Worm (Caenorhabditis elegans) whole organism, L3 larva: ENCODE data around the gene C32D5.4.
A peak's percentile ranks its signal among the peaks of the same experiment; 100 is the strongest.

Experiments
- R02D3.7 ChIP-seq: fragments of 150-350 bp; optimal IDR thresholded peaks from 2 replicates; lab custom pipeline; 2014; ENCODE audit warnings: missing biosample characterization, missing genetic modification characterization
- ZK546.5 ChIP-seq: sonication (generic microtip); optimal IDR thresholded peaks from 2 replicates; lab custom pipeline; 2017; ENCODE audit warnings: missing biosample characterization, missing genetic modification characterization
- aly-2 ChIP-seq: fragments of 150-350 bp; optimal IDR thresholded peaks from 2 replicates; lab custom pipeline; 2014; ENCODE audit warnings: missing biosample characterization, missing genetic modification characterization
- ama-1 ChIP-seq: fragments of 150-350 bp; optimal IDR thresholded peaks from 2 replicates; lab custom pipeline; 2018
- ceh-16 ChIP-seq: sonication (generic microtip); optimal IDR thresholded peaks from 2 replicates; lab custom pipeline; 2017; ENCODE audit warnings: missing biosample characterization, missing genetic modification characterization
- ceh-28 ChIP-seq: fragments of 150-350 bp; optimal IDR thresholded peaks from 2 replicates; lab custom pipeline; 2014; ENCODE audit warnings: missing biosample characterization, missing genetic modification reagents, missing genetic modification characterization
- ceh-82 ChIP-seq: fragments of 150-350 bp; optimal IDR thresholded peaks from 2 replicates; lab custom pipeline; 2014; ENCODE audit warnings: missing biosample characterization, missing genetic modification characterization
- ceh-9 ChIP-seq: sonication (generic microtip); optimal IDR thresholded peaks from 2 replicates; lab custom pipeline; 2018; ENCODE audit warnings: missing biosample characterization, missing genetic modification characterization
- daf-12 ChIP-seq: fragments of 150-350 bp; optimal IDR thresholded peaks from 2 replicates; lab custom pipeline; 2014; ENCODE audit warnings: missing biosample characterization, missing genetic modification reagents, missing genetic modification characterization
- egl-27 ChIP-seq: sonication (generic microtip); optimal IDR thresholded peaks from 4 replicates; lab custom pipeline; 2017; ENCODE audit warnings: missing biosample characterization, missing genetic modification reagents, missing genetic modification characterization
- egl-5 ChIP-seq: fragments of 150-350 bp; optimal IDR thresholded peaks from 2 replicates; lab custom pipeline; 2017; ENCODE audit warnings: missing biosample characterization, missing genetic modification reagents, missing genetic modification characterization, inconsistent platforms
- elt-1 ChIP-seq: fragments of 150-350 bp; optimal IDR thresholded peaks from 2 replicates; lab custom pipeline; 2014; ENCODE audit warnings: missing biosample characterization, missing genetic modification characterization
- elt-2 ChIP-seq: sonication (generic microtip); optimal IDR thresholded peaks from 2 replicates; lab custom pipeline; 2016; ENCODE audit warnings: missing genetic modification reagents, mild to moderate bottlenecking, missing genetic modification characterization, missing compliant biosample characterization
- elt-3 ChIP-seq, 3 experiments: fragments of 150-350 bp in 1 of 3; sonication (generic microtip) in 2 of 3; optimal IDR thresholded peaks; 2 replicates in 2 of 3; 4 replicates in 1 of 3; lab custom pipeline; 2014 to 2017; ENCODE audit warnings: missing biosample characterization in 3 of 3, missing genetic modification characterization in 3 of 3
- eor-1 ChIP-seq, 2 experiments: fragments of 150-350 bp; optimal IDR thresholded peaks; 2 replicates each; lab custom pipeline; 2014 to 2018; ENCODE audit warnings: missing biosample characterization in 2 of 2, missing genetic modification characterization in 2 of 2
- fkh-10 ChIP-seq: sonication (generic microtip); optimal IDR thresholded peaks from 2 replicates; lab custom pipeline; 2017; ENCODE audit warnings: missing biosample characterization, missing genetic modification reagents, missing genetic modification characterization
- fkh-2 ChIP-seq: fragments of 150-350 bp; optimal IDR thresholded peaks from 2 replicates; lab custom pipeline; 2014; ENCODE audit warnings: missing biosample characterization, missing genetic modification reagents, missing genetic modification characterization
- fos-1 ChIP-seq: fragments of 150-350 bp; optimal IDR thresholded peaks from 2 replicates; lab custom pipeline; 2014; ENCODE audit warnings: missing biosample characterization, missing genetic modification characterization
- hmg-11 ChIP-seq: sonication (generic microtip); optimal IDR thresholded peaks from 2 replicates; lab custom pipeline; 2016; ENCODE audit warnings: missing genetic modification characterization, missing compliant biosample characterization
- jun-1 ChIP-seq: fragments of 150-350 bp; optimal IDR thresholded peaks from 2 replicates; lab custom pipeline; 2014; ENCODE audit warnings: missing biosample characterization, missing genetic modification reagents, missing genetic modification characterization
- lin-15B ChIP-seq: fragments of 150-350 bp; optimal IDR thresholded peaks from 2 replicates; lab custom pipeline; 2014; ENCODE audit warnings: missing biosample characterization, missing genetic modification characterization
- lin-39 ChIP-seq: fragments of 150-350 bp; optimal IDR thresholded peaks from 2 replicates; lab custom pipeline; 2018; ENCODE audit warnings: missing biosample characterization, missing genetic modification reagents, missing genetic modification characterization
- lsy-12 ChIP-seq: sonication (generic microtip); optimal IDR thresholded peaks from 2 replicates; lab custom pipeline; 2016; ENCODE audit warnings: mild to moderate bottlenecking, missing genetic modification characterization, missing compliant biosample characterization
- mdl-1 ChIP-seq: fragments of 150-350 bp; optimal IDR thresholded peaks from 2 replicates; lab custom pipeline; 2014; ENCODE audit warnings: missing biosample characterization, missing genetic modification characterization
- mml-1 ChIP-seq: fragments of 150-350 bp; sonication (generic microtip); optimal IDR thresholded peaks from 3 replicates; lab custom pipeline; 2014; ENCODE audit warnings: missing biosample characterization, missing genetic modification characterization
- nfya-1 ChIP-seq: sonication (generic microtip); optimal IDR thresholded peaks from 2 replicates; lab custom pipeline; 2017; ENCODE audit warnings: missing genetic modification characterization, mild to moderate bottlenecking, missing compliant biosample characterization, antibody characterized with exemption, moderate library complexity; ENCODE audit not compliant: insufficient read depth
- nhr-11 ChIP-seq: fragments of 150-350 bp; optimal IDR thresholded peaks from 2 replicates; lab custom pipeline; 2014; ENCODE audit warnings: missing biosample characterization, missing genetic modification characterization
- nhr-12 ChIP-seq: fragments of 150-350 bp; optimal IDR thresholded peaks from 2 replicates; lab custom pipeline; 2014; ENCODE audit warnings: missing biosample characterization, missing genetic modification characterization
- nhr-23 ChIP-seq: fragments of 150-350 bp; optimal IDR thresholded peaks from 2 replicates; lab custom pipeline; 2014; ENCODE audit warnings: missing biosample characterization, missing genetic modification reagents, missing genetic modification characterization
- nhr-237 ChIP-seq: fragments of 150-350 bp; optimal IDR thresholded peaks from 2 replicates; lab custom pipeline; 2014; ENCODE audit warnings: missing biosample characterization, missing genetic modification characterization
- nhr-25 ChIP-seq: sonication (generic microtip); optimal IDR thresholded peaks from 2 replicates; lab custom pipeline; 2017; ENCODE audit warnings: missing biosample characterization, missing genetic modification characterization
- nhr-28 ChIP-seq: fragments of 150-350 bp; optimal IDR thresholded peaks from 2 replicates; lab custom pipeline; 2014; ENCODE audit warnings: missing biosample characterization, missing genetic modification characterization
- nhr-43 ChIP-seq: sonication (generic microtip); optimal IDR thresholded peaks from 2 replicates; lab custom pipeline; 2016; ENCODE audit warnings: mild to moderate bottlenecking, missing genetic modification characterization, missing compliant biosample characterization; ENCODE audit not compliant: poor library complexity, severe bottlenecking
- nhr-67 ChIP-seq: fragments of 150-350 bp; optimal IDR thresholded peaks from 2 replicates; lab custom pipeline; 2014; ENCODE audit warnings: missing biosample characterization, missing genetic modification characterization
- nhr-76 ChIP-seq: fragments of 150-350 bp; sonication (generic microtip); optimal IDR thresholded peaks from 5 replicates; lab custom pipeline; 2014; ENCODE audit warnings: missing biosample characterization, missing genetic modification characterization
- nhr-77 ChIP-seq: fragments of 150-350 bp; optimal IDR thresholded peaks from 2 replicates; lab custom pipeline; 2014; ENCODE audit warnings: missing biosample characterization, missing genetic modification characterization
- pha-4 ChIP-seq: fragments of 150-350 bp; optimal IDR thresholded peaks from 2 replicates; lab custom pipeline; 2014; ENCODE audit warnings: missing biosample characterization, missing genetic modification reagents, missing genetic modification characterization
- pqm-1 ChIP-seq: fragments of 150-350 bp; optimal IDR thresholded peaks from 2 replicates; lab custom pipeline; 2017; ENCODE audit warnings: missing biosample characterization, missing genetic modification characterization, inconsistent platforms
- sea-2 ChIP-seq: fragments of 150-350 bp; sonication (generic microtip); optimal IDR thresholded peaks from 4 replicates; lab custom pipeline; 2014; ENCODE audit warnings: missing biosample characterization, missing genetic modification reagents, missing genetic modification characterization
- skn-1 ChIP-seq: fragments of 150-350 bp; optimal IDR thresholded peaks from 2 replicates; lab custom pipeline; 2014; ENCODE audit warnings: missing biosample characterization, missing genetic modification characterization
- snpc-4 ChIP-seq: fragments of 150-350 bp; optimal IDR thresholded peaks from 2 replicates; lab custom pipeline; 2014; ENCODE audit warnings: missing biosample characterization, missing genetic modification characterization
- tbx-2 ChIP-seq: sonication (generic microtip); optimal IDR thresholded peaks from 2 replicates; lab custom pipeline; 2016; ENCODE audit warnings: mild to moderate bottlenecking, missing genetic modification characterization, missing compliant biosample characterization
- unc-39 ChIP-seq: sonication (generic microtip); optimal IDR thresholded peaks from 4 replicates; lab custom pipeline; 2017; ENCODE audit warnings: missing biosample characterization, missing genetic modification characterization
- unc-62 ChIP-seq: fragments of 150-350 bp; sonication (generic microtip); optimal IDR thresholded peaks from 4 replicates; lab custom pipeline; 2014; ENCODE audit warnings: missing biosample characterization, missing genetic modification reagents, missing genetic modification characterization
- zag-1 ChIP-seq: fragments of 150-350 bp; optimal IDR thresholded peaks from 2 replicates; lab custom pipeline; 2014; ENCODE audit warnings: missing biosample characterization, missing genetic modification characterization
- ztf-11 ChIP-seq: fragments of 150-350 bp; optimal IDR thresholded peaks from 2 replicates; lab custom pipeline; 2014; ENCODE audit warnings: missing biosample characterization, missing genetic modification characterization
- ztf-4 ChIP-seq: fragments of 150-350 bp; optimal IDR thresholded peaks from 2 replicates; lab custom pipeline; 2014; ENCODE audit warnings: missing biosample characterization, missing genetic modification characterization

C32D5.4 gene

DNA sequence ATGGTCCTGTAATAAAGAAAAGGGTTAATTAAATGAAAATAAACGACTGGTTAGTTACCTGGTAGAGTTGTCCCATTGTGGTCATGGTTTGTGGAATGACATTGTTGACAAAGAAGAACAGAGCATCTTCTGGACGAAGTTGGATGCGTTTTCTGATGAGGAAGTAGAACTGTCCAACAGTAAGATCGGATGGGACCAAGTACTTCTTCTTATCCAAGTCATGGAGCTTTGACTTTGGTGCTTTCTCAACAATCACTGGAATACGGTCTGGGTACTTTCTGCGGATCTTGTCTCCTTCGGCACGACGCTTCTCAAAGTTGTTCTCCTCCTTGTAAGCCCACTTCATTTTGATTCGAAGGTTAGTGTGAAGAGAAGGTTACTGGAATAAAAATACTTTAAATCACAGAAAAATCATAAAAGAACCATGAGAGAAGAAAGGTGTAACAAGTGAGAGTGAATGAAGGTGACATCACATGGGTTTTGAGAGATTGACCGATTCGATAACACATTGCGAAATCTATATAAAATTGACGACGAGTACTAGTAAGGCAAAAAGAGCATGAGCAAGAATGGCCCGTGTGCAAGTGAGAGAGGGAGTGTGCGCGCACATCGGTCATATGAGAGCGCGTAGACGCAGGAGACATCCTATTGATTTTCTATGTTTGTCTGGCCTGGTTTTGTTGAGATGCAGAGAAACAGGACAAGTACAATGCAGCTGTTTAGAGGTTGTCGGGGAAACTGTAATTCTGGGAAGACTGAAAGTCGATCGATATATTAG lies 24.7 kb upstream of the C32D5.4 start, which contains the start of gene lgg-1:
lgg-1 (minus strand) TSS at position 379 of the 778 bp plus-strand sequence.
- TF ChIP-seq nhr-12 (tag; lab: Kevin White, UChicago) (no peak), lin-15B (tag; lab: Kevin White, UChicago) (peak; percentile 30), ceh-28 (peak; percentile 74), egl-27 (no peak), lin-39 (tag; lab: Kevin White, UChicago) (peak; percentile 40), sea-2 (GFP tag; lab: Kevin White, UChicago) (no peak), mdl-1 (tag; lab: Kevin White, UChicago) (peak; percentile 10), pqm-1 (tag; lab: Kevin White, UChicago) (no peak), ama-1 (peak; percentile 98), snpc-4 (tag; lab: Kevin White, UChicago) (peak; percentile 4), nhr-23 (peak; percentile 9), nhr-43 (tag; lab: Kevin White, UChicago) (peak; percentile 63), lsy-12 (tag; lab: Kevin White, UChicago) (peak; percentile 60), nhr-25 (tag; lab: Kevin White, UChicago) (peak; percentile 83), eor-1 (tag; optimal IDR thresholded peaks at IDR 0.05; lab: Kevin White, UChicago) (no peak), elt-1 (tag; lab: Kevin White, UChicago) (no peak), nfya-1 (peak; percentile 73), egl-5 (tag; lab: Kevin White, UChicago) (peak; percentile 29), jun-1 (peak; percentile 70), pha-4 (tag; lab: Kevin White, UChicago) (peak; percentile 71)

DNA sequence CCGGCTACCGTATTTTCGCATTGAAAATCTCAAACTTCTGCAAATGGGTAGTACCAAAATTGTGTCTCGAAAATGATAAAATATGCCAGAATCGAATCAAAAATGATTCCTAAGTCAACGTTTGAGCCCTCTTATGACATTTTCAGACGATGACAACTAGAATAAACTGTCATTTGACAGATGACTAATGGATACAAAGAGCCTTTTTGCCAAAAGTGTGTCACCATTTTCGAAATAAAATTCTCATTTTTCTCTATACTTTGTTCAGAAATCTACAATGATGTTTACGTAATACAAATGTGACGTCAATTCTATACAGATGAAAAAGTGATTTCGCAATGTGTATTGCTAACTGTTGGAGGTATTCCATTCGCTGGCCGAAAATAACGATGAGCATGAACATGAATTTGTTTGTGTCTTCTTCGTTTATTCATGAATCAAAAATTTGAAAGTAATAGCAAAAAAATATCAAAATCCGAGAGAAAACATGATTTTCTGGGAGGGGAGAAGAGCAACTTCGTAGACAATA lies 23.7 kb upstream of the C32D5.4 start:
- TF ChIP-seq nhr-23: peak; percentile 89
- TF ChIP-seq unc-39 (tag; lab: Kevin White, UChicago): no peak
- no peak for TF ChIP-seq ZK546.5 (tag; lab: Kevin White, UChicago)
- no peak for TF ChIP-seq sea-2 (GFP tag; lab: Kevin White, UChicago)
- TF ChIP-seq fos-1: peak; percentile 12
- no peak for TF ChIP-seq eor-1 (tag; optimal IDR thresholded peaks at IDR 0.05; lab: Kevin White, UChicago)
- no peak for TF ChIP-seq lin-15B (tag; lab: Kevin White, UChicago)
- TF ChIP-seq elt-2 (tag; lab: Kevin White, UChicago): peak; percentile 61
- TF ChIP-seq egl-5 (tag; lab: Kevin White, UChicago): peak; percentile 24
- TF ChIP-seq ama-1: peak; percentile 97
- no peak for TF ChIP-seq daf-12 (tag; lab: Kevin White, UChicago)
- peak; percentile 1 for TF ChIP-seq lin-39 (tag; lab: Kevin White, UChicago)
- peak; percentile 74 for TF ChIP-seq jun-1
- peak; percentile 0 for TF ChIP-seq ceh-28
- no peak for TF ChIP-seq nhr-77
- peak; percentile 66 for TF ChIP-seq nfya-1
- TF ChIP-seq zag-1 (tag; lab: Kevin White, UChicago): no peak
- TF ChIP-seq fkh-2: no peak
- TF ChIP-seq nhr-237 (tag; lab: Kevin White, UChicago): no peak
- TF ChIP-seq nhr-67 (tag; lab: Kevin White, UChicago): no peak
- no peak for TF ChIP-seq mml-1 (tag; lab: Kevin White, UChicago)
- TF ChIP-seq ceh-9 (tag; lab: Kevin White, UChicago): no peak
- peak; percentile 51 for TF ChIP-seq ceh-82 (tag; lab: Kevin White, UChicago)
- TF ChIP-seq elt-1 (tag; lab: Kevin White, UChicago): peak; percentile 45
- TF ChIP-seq ztf-4: peak; percentile 69
- TF ChIP-seq R02D3.7 (tag; lab: Kevin White, UChicago): peak; percentile 46
- TF ChIP-seq nhr-43 (tag; lab: Kevin White, UChicago): peak; percentile 89
- peak in 1 of 3 experiments; percentile 38 for TF ChIP-seq elt-3 (tag; optimal IDR thresholded peaks at IDR 0.05; lab: Kevin White, UChicago)
- TF ChIP-seq ceh-16 (tag; lab: Kevin White, UChicago): no peak
- peak; percentile 38 for TF ChIP-seq pqm-1 (tag; lab: Kevin White, UChicago)
- peak; percentile 85 for TF ChIP-seq nhr-25 (tag; lab: Kevin White, UChicago)
- peak; percentile 17 for TF ChIP-seq hmg-11 (tag; lab: Kevin White, UChicago)
- TF ChIP-seq skn-1 (tag; lab: Kevin White, UChicago): peak; percentile 79
- no peak for TF ChIP-seq fkh-10 (GFP tag; lab: Kevin White, UChicago)
- TF ChIP-seq nhr-76: no peak
- peak; percentile 30 for TF ChIP-seq nhr-28 (tag; lab: Kevin White, UChicago)
- TF ChIP-seq snpc-4 (tag; lab: Kevin White, UChicago): no peak
- TF ChIP-seq ztf-11 (tag; lab: Kevin White, UChicago): no peak
- TF ChIP-seq lsy-12 (tag; lab: Kevin White, UChicago): peak; percentile 74
- no peak for TF ChIP-seq nhr-11 (tag; lab: Kevin White, UChicago)
- TF ChIP-seq tbx-2 (tag; lab: Kevin White, UChicago): peak; percentile 71
- TF ChIP-seq mdl-1 (tag; lab: Kevin White, UChicago): no peak
- TF ChIP-seq aly-2 (tag; lab: Kevin White, UChicago): no peak
- TF ChIP-seq pha-4 (tag; lab: Kevin White, UChicago): peak; percentile 70
- TF ChIP-seq unc-62: no peak
- no peak for TF ChIP-seq egl-27
- TF ChIP-seq nhr-12 (tag; lab: Kevin White, UChicago): no peak
